Worm (Caenorhabditis elegans): ENCODE results near the gene pfd-5.
A peak's percentile ranks its signal among the peaks of the same experiment; 100 is the strongest.

pfd-5 gene

DNA sequence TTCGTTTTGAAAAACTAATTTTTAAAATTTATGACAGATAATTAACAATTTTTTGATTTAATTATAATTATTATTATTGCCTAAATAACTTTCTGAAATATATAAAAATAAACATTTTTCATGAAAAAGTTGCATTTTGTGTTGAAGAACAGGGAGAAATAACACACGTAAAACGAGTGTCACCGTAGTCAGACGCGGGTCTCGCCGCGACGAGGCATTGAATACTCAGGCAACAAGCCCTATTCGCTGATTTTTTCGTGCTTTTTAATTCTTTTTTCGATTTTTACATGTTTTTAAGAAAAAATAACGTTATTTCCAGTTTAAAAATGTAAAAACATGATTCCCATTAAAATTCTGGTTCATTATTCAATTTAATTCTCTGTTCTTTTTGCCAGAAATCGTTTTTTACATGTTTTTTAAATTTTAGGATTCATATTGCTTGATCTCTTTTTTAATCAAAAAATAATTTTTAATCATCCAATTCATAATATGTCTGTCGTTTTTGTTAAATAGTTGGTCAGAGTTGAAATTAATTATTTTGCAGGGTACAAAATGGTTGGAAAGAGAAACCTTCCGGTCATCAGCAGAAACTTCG is 9.3 kb upstream of the pfd-5 start, which contains the start of gene rpl-6 (continued):
- TF ChIP-seq nhr-47 (tag; optimal IDR thresholded peaks at IDR 0.05) (peak; percentile 90), ces-1 (GFP tag; optimal IDR thresholded peaks at IDR 0.05) (no peak), vab-15 (tag; optimal IDR thresholded peaks at IDR 0.05) (no peak), xbp-1 (tag; optimal IDR thresholded peaks at IDR 0.05) (peak; percentile 91), fos-1 (tag; optimal IDR thresholded peaks at IDR 0.05) (peak; percentile 80), unc-130 (tag; optimal IDR thresholded peaks at IDR 0.05) (peak; percentile 95), skn-1 (tag; optimal IDR thresholded peaks at IDR 0.05) (peak; percentile 83), hlh-4 (tag; optimal IDR thresholded peaks at IDR 0.05) (no peak), snu-23 (GFP tag; optimal IDR thresholded peaks at IDR 0.05) (peak; percentile 92), pax-3 (tag; optimal IDR thresholded peaks at IDR 0.05) (peak; percentile 62), sptf-1 (tag; optimal IDR thresholded peaks at IDR 0.05) (no peak), nhr-28 (tag; optimal IDR thresholded peaks at IDR 0.05) (no peak), unc-62 (GFP tag; optimal IDR thresholded peaks at IDR 0.05) (no peak), nhr-90 (tag; optimal IDR thresholded peaks at IDR 0.05; ENCODE audit: poor library complexity) (peak; percentile 87), efl-3 (GFP tag; optimal IDR thresholded peaks at IDR 0.05) (no peak), nhr-11 (tag; optimal IDR thresholded peaks at IDR 0.05) (peak; percentile 88), lin-15B (tag; optimal IDR thresholded peaks at IDR 0.05) (peak; percentile 85), unc-30 (tag; optimal IDR thresholded peaks at IDR 0.05) (no peak), elt-3 (tag; optimal IDR thresholded peaks at IDR 0.05) (peak in 5 of 6 experiments; percentile 14 to 98 (median 73)), pag-3 (tag; optimal IDR thresholded peaks at IDR 0.05; ENCODE audit: borderline replicate concordance, insufficient read depth) (no peak), blmp-1 (tag; optimal IDR thresholded peaks at IDR 0.05) (peak; percentile 80), jun-1 (tag; optimal IDR thresholded peaks at IDR 0.05) (peak; percentile 81), isw-1 (GFP tag; IDR thresholded peaks at IDR 0.05) (peak; percentile 90), snpc-4 (tag; optimal IDR thresholded peaks at IDR 0.05) (peak; percentile 57), mep-1 (tag; optimal IDR thresholded peaks at IDR 0.05) (peak; percentile 91), pqm-1 (tag; optimal IDR thresholded peaks at IDR 0.05) (no peak), fkh-4 (tag; optimal IDR thresholded peaks at IDR 0.05; ENCODE audit: borderline replicate concordance) (no peak), mab-9 (GFP tag; IDR thresholded peaks at IDR 0.05) (no peak), mdl-1 (tag; optimal IDR thresholded peaks at IDR 0.05) (peak in 1 of 2 experiments; percentile 77), hpl-2 (GFP tag; optimal IDR thresholded peaks at IDR 0.05) (peak; percentile 70), F16B12.6 (tag; optimal IDR thresholded peaks at IDR 0.05) (peak; percentile 46), lir-3 (tag; optimal IDR thresholded peaks at IDR 0.05; ENCODE audit: poor library complexity) (peak; percentile 76), nhr-19 (GFP tag; conservative IDR thresholded peaks at IDR 0.05) (peak; percentile 91), aha-1 (tag; optimal IDR thresholded peaks at IDR 0.05) (no peak), dsc-1 (tag; optimal IDR thresholded peaks at IDR 0.05) (peak; percentile 81), nhr-77 (tag; optimal IDR thresholded peaks at IDR 0.05) (peak; percentile 83), hlh-17 (GFP tag; optimal IDR thresholded peaks at IDR 0.05; ENCODE audit: borderline replicate concordance) (no peak), ztf-11 (tag; optimal IDR thresholded peaks at IDR 0.05) (peak in 1 of 2 experiments; percentile 66), tlp-1 (tag; optimal IDR thresholded peaks at IDR 0.05) (no peak)

DNA sequence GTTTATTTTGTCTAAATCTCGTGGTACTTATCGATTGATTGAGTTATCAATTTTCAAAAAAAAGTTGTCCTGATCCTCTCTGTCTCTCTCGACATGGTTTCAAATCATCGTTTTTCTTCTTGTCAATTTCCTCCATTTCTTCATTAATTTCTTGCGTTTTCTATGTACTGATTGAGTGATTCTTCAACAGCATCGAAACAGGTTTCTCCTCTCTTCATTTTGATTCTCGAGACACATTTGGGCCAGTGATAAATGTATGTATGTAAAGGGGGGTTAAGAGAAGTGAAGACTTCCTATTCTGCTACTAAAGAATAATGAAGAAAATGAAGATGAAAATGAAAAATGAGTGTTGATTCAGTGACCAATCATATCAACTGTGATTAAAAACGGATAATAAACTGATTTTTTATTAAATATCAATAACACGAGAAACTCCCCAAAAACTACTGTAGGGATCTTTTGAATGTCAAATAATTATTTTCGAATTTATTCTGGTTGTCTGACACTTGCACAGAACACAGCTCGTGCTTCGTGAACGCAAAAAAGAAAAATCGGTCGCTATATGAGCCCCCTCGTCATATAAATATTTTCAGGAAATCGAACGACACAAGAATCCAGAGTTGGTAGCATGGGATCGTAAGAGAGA is 4.6 kb upstream of the pfd-5 start:
- TF ChIP-seq ztf-11 (tag; optimal IDR thresholded peaks at IDR 0.05) = no peak
- no peak for TF ChIP-seq pax-3 (tag; optimal IDR thresholded peaks at IDR 0.05)
- no peak for TF ChIP-seq nhr-28 (tag; optimal IDR thresholded peaks at IDR 0.05)
- TF ChIP-seq elt-3 (tag; optimal IDR thresholded peaks at IDR 0.05) = peak in 3 of 6 experiments; percentile 44 to 76 (median 61)
- TF ChIP-seq nhr-47 (tag; optimal IDR thresholded peaks at IDR 0.05) = no peak
- TF ChIP-seq ceh-8 (GFP tag; optimal IDR thresholded peaks at IDR 0.05) = no peak
- TF ChIP-seq efl-3 (GFP tag; optimal IDR thresholded peaks at IDR 0.05) = no peak
- TF ChIP-seq nhr-71 (tag; optimal IDR thresholded peaks at IDR 0.05) = peak; percentile 57
- no peak for TF ChIP-seq tlp-1 (tag; optimal IDR thresholded peaks at IDR 0.05)
- TF ChIP-seq mep-1 (tag; optimal IDR thresholded peaks at IDR 0.05) = peak; percentile 34
- TF ChIP-seq nhr-12 (tag; optimal IDR thresholded peaks at IDR 0.05) = no peak
- no peak for TF ChIP-seq hlh-4 (tag; optimal IDR thresholded peaks at IDR 0.05)
- no peak for TF ChIP-seq C34B4.2 (tag; optimal IDR thresholded peaks at IDR 0.05)
- peak in 1 of 2 experiments; percentile 57 for TF ChIP-seq lsy-2 (tag; optimal IDR thresholded peaks at IDR 0.05)
- TF ChIP-seq egl-27 (tag; optimal IDR thresholded peaks at IDR 0.05) = peak in 1 of 2 experiments; percentile 6
- no peak for TF ChIP-seq ama-1 (optimal IDR thresholded peaks at IDR 0.05)
- no peak for TF ChIP-seq vab-15 (tag; optimal IDR thresholded peaks at IDR 0.05)
- TF ChIP-seq ceh-88 (GFP tag; IDR thresholded peaks at IDR 0.05) = no peak
- no peak for TF ChIP-seq nhr-11 (tag; optimal IDR thresholded peaks at IDR 0.05)
- TF ChIP-seq nhr-20 (tag; optimal IDR thresholded peaks at IDR 0.05) = peak; percentile 51
- TF ChIP-seq unc-98 (GFP tag; IDR thresholded peaks at IDR 0.05) = no peak
- TF ChIP-seq irx-1 (tag; optimal IDR thresholded peaks at IDR 0.05) = peak; percentile 19

All from whole organism, L1 larva.